Fruit fly (Drosophila melanogaster) S2 (cell line): ENCODE measurements around the gene Sirt1.

Experiments
- CG8478 ChIP-seq: fragments of >200 bp; optimal IDR thresholded peaks from 2 replicates; lab custom pipeline; 2018
- CTCF ChIP-seq, 2 experiments: fragments of >200 bp; optimal IDR thresholded peaks; 2 replicates each; lab custom pipeline; 2018

DNA sequence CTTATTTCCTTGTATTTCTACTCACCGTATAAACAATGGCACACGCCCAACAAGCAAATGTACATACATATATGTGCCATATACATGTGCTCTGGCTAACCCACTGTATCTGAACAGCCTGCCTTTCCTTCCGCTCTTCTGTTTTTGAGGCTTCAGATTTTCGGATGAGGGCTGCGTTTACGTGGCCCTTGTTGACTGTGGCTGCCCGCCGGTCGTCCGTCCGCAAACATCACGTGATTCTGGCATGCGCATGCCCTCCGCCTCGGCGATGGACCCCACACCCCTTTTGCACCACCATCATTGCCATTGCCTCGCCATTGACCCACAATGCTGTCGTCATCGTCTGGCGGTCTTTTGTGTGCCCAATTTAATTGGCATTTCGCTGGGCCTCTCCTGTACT is 39.9 kb downstream of the Sirt1 start:
- no peak for TF ChIP-seq CG8478 (lab: Kevin White, UChicago)
- TF ChIP-seq CTCF (optimal IDR thresholded peaks at IDR 0.05; lab: Kevin White, UChicago), result no peak
